Fruit fly (Drosophila melanogaster) whole organism, embryonic: ENCODE data around the gene Grip75.

Source experiments
- Bdp1 ChIP-seq: fragments of 200-800 bp; sonication (Bioruptor generic); optimal IDR thresholded peaks from 3 replicates; lab custom pipeline; 2016; ENCODE audit warnings: missing biosample characterization, missing genetic modification characterization
- CG11398 ChIP-seq: fragments of 200-800 bp; sonication (Bioruptor generic); optimal IDR thresholded peaks from 2 replicates; lab custom pipeline; 2016; ENCODE audit warnings: missing biosample characterization, missing genetic modification characterization
- CG13123 ChIP-seq: fragments of 200-800 bp; sonication (Bioruptor generic); optimal IDR thresholded peaks from 2 replicates; lab custom pipeline; 2016; ENCODE audit warnings: missing biosample characterization, missing genetic modification characterization
- CG14710 ChIP-seq: fragments of 200-800 bp; sonication (Bioruptor generic); optimal IDR thresholded peaks from 3 replicates; lab custom pipeline; 2019; ENCODE audit warnings: missing biosample characterization, mild to moderate bottlenecking, missing genetic modification characterization, moderate library complexity
- CG15011 ChIP-seq: fragments of 200-800 bp; sonication (Bioruptor generic); optimal IDR thresholded peaks from 3 replicates; lab custom pipeline; 2018; ENCODE audit warnings: missing biosample characterization, mild to moderate bottlenecking, missing genetic modification characterization
- CG15696 ChIP-seq: fragments of 200-800 bp; sonication (Bioruptor generic); optimal IDR thresholded peaks from 2 replicates; lab custom pipeline; 2019; ENCODE audit warnings: missing biosample characterization, mild to moderate bottlenecking, missing genetic modification characterization, moderate library complexity
- CG1603 ChIP-seq: fragments of 200-800 bp; sonication (Bioruptor generic); optimal IDR thresholded peaks from 2 replicates; lab custom pipeline; 2019; ENCODE audit warnings: missing biosample characterization, mild to moderate bottlenecking, missing genetic modification characterization, moderate library complexity
- CG2129 ChIP-seq: fragments of 200-800 bp; sonication (Bioruptor generic); IDR thresholded peaks from 2 replicates; pipeline ENCODE4 v1.3.6; 2022; ENCODE audit warnings: missing biosample characterization, missing genetic modification characterization; ENCODE audit not compliant: partially characterized antibody
- CG31388 ChIP-seq: fragments of 200-800 bp; sonication (Bioruptor generic); optimal IDR thresholded peaks from 2 replicates; lab custom pipeline; 2016; ENCODE audit warnings: missing biosample characterization, missing genetic modification characterization
- CG32772 ChIP-seq: fragments of 200-800 bp; sonication (Bioruptor generic); IDR thresholded peaks from 2 replicates; pipeline ENCODE4 v1.3.6; 2022; ENCODE audit warnings: missing biosample characterization, missing genetic modification characterization
- CG34224 ChIP-seq: fragments of 200-800 bp; sonication (Bioruptor generic); IDR thresholded peaks from 3 replicates; pipeline ENCODE4 v1.3.6; 2022; ENCODE audit warnings: missing biosample characterization, missing genetic modification characterization; ENCODE audit not compliant: partially characterized antibody
- CG42726 ChIP-seq: fragments of 200-800 bp; sonication (Bioruptor generic); IDR thresholded peaks from 2 replicates; pipeline ENCODE4 v1.3.6; 2022; ENCODE audit warnings: missing biosample characterization, missing genetic modification characterization; ENCODE audit not compliant: partially characterized antibody
- CG4282 ChIP-seq: fragments of 200-800 bp; sonication (Bioruptor generic); optimal IDR thresholded peaks from 2 replicates; lab custom pipeline; 2016; ENCODE audit warnings: missing biosample characterization, missing genetic modification characterization
- CG4617 ChIP-seq: fragments of 200-800 bp; sonication (Bioruptor generic); optimal IDR thresholded peaks from 3 replicates; lab custom pipeline; 2016; ENCODE audit warnings: missing biosample characterization, missing genetic modification characterization, borderline replicate concordance
- CG7963 ChIP-seq: fragments of 200-800 bp; sonication (Bioruptor generic); IDR thresholded peaks from 3 replicates; pipeline ENCODE4 v1.3.6; 2022; ENCODE audit warnings: missing biosample characterization, missing genetic modification characterization; ENCODE audit not compliant: partially characterized antibody
- CHES-1-like ChIP-seq: fragments of 200-800 bp; sonication (Bioruptor generic); optimal IDR thresholded peaks from 2 replicates; lab custom pipeline; 2016; ENCODE audit warnings: missing biosample characterization, missing genetic modification characterization
- D19A ChIP-seq: fragments of 200-800 bp; optimal IDR thresholded peaks from 3 replicates; lab custom pipeline; 2019; ENCODE audit warnings: missing biosample characterization, mild to moderate bottlenecking, missing genetic modification characterization, moderate library complexity
- Doc3 ChIP-seq: fragments of 200-800 bp; sonication (Bioruptor generic); IDR thresholded peaks from 3 replicates; pipeline ENCODE4 v1.3.6; 2022; ENCODE audit warnings: missing biosample characterization, missing genetic modification characterization; ENCODE audit not compliant: partially characterized antibody
- Dref ChIP-seq: fragments of 200-800 bp; sonication (Bioruptor generic); IDR thresholded peaks from 2 replicates; pipeline ENCODE4 v1.3.6; 2022; ENCODE audit warnings: missing biosample characterization, missing genetic modification characterization
- E2f1 ChIP-seq: fragments of 200-800 bp; sonication (Bioruptor generic); IDR thresholded peaks from 2 replicates; pipeline ENCODE4 v1.3.6; 2022; ENCODE audit warnings: missing biosample characterization, missing genetic modification characterization
- GATAe ChIP-seq: fragments of 200-800 bp; sonication (Bioruptor generic); conservative IDR thresholded peaks from 2 replicates; pipeline ENCODE4 v1.3.6; 2022; ENCODE audit warnings: missing biosample characterization, missing genetic modification characterization
- Lhr ChIP-seq: fragments of 200-800 bp; sonication (Bioruptor generic); optimal IDR thresholded peaks from 3 replicates; lab custom pipeline; 2017; ENCODE audit warnings: mild to moderate bottlenecking, missing biosample characterization, missing genetic modification reagents, missing genetic modification characterization
- MBD-R2 ChIP-seq: fragments of 200-800 bp; sonication (Bioruptor generic); IDR thresholded peaks from 2 replicates; pipeline ENCODE4 v1.3.6; 2022; ENCODE audit warnings: missing biosample characterization, missing genetic modification characterization
- MESR4 ChIP-seq: fragments of 200-800 bp; sonication (Bioruptor generic); optimal IDR thresholded peaks from 2 replicates; lab custom pipeline; 2018; ENCODE audit warnings: missing biosample characterization, mild to moderate bottlenecking, missing genetic modification characterization, moderate library complexity
- Med ChIP-seq: fragments of 200-800 bp; sonication (Bioruptor generic); peaks from one replicate; lab custom pipeline; 2016; ENCODE audit warnings: missing biosample characterization, missing genetic modification characterization, mild to moderate bottlenecking, inconsistent platforms, moderate library complexity
- NC2β ChIP-seq: fragments of 200-800 bp; sonication (Bioruptor generic); optimal IDR thresholded peaks from 2 replicates; lab custom pipeline; 2016; ENCODE audit warnings: missing biosample characterization, missing genetic modification characterization
- Scr ChIP-seq: fragments of 200-800 bp; sonication (Bioruptor generic); IDR thresholded peaks from 2 replicates; pipeline ENCODE4 v1.3.6; 2022; ENCODE audit warnings: missing biosample characterization, missing genetic modification characterization; ENCODE audit not compliant: partially characterized antibody
- Sin3A ChIP-seq: fragments of >200 bp; optimal IDR thresholded peaks from 2 replicates; lab custom pipeline; 2018
- btn ChIP-seq: fragments of 200-800 bp; sonication (Bioruptor generic); optimal IDR thresholded peaks from 2 replicates; lab custom pipeline; 2016; ENCODE audit warnings: missing biosample characterization, missing genetic modification characterization
- crp ChIP-seq, 2 experiments: fragments of 200-800 bp; sonication (Bioruptor generic); optimal IDR thresholded peaks; 2 replicates in 1 of 2; 3 replicates in 1 of 2; lab custom pipeline; 2017; ENCODE audit warnings: missing biosample characterization in 2 of 2, missing genetic modification characterization in 2 of 2, mild to moderate bottlenecking in 1 of 2, moderate library complexity in 1 of 2
- dmrt11E ChIP-seq: fragments of 200-800 bp; sonication (Bioruptor generic); optimal IDR thresholded peaks from 3 replicates; lab custom pipeline; 2018; ENCODE audit warnings: missing biosample characterization, mild to moderate bottlenecking, missing genetic modification characterization, moderate library complexity
- emc ChIP-seq: fragments of 200-800 bp; sonication (Bioruptor generic); optimal IDR thresholded peaks from 2 replicates; lab custom pipeline; 2016; ENCODE audit warnings: missing biosample characterization, missing genetic modification characterization
- ewg ChIP-seq: fragments of 200-800 bp; sonication (Bioruptor generic); optimal IDR thresholded peaks from 3 replicates; lab custom pipeline; 2017; ENCODE audit warnings: mild to moderate bottlenecking, missing biosample characterization, missing genetic modification reagents, missing genetic modification characterization
- gem ChIP-seq: fragments of 200-800 bp; sonication (Bioruptor generic); optimal IDR thresholded peaks from 2 replicates; lab custom pipeline; 2019; ENCODE audit warnings: missing biosample characterization, mild to moderate bottlenecking, missing genetic modification characterization, moderate library complexity
- hbn ChIP-seq: fragments of 200-800 bp; sonication (Bioruptor generic); IDR thresholded peaks from 2 replicates; pipeline ENCODE4 v1.3.6; 2022; ENCODE audit warnings: missing biosample characterization, missing genetic modification characterization; ENCODE audit not compliant: partially characterized antibody
- hkb ChIP-seq, 2 experiments: fragments of 200-800 bp in 1 of 2; fragments of >200 bp in 1 of 2; sonication (Bioruptor generic) in 1 of 2; IDR thresholded peaks in 1 of 2; optimal IDR thresholded peaks in 1 of 2; 2 replicates each; pipeline versions ENCODE4 v1.3.6 to Lab custom; 2017 to 2022; ENCODE audit warnings: missing biosample characterization in 1 of 2, missing genetic modification characterization in 1 of 2
- inv ChIP-seq: fragments of 200-800 bp; sonication (Bioruptor generic); IDR thresholded peaks from 2 replicates; pipeline ENCODE4 v1.3.6; 2022; ENCODE audit warnings: missing biosample characterization, missing genetic modification characterization; ENCODE audit not compliant: partially characterized antibody
- jigr1 ChIP-seq: fragments of 200-800 bp; sonication (Bioruptor generic); IDR thresholded peaks from 3 replicates; pipeline ENCODE4 v1.3.6; 2022; ENCODE audit warnings: missing biosample characterization, missing genetic modification characterization
- onecut ChIP-seq: fragments of 200-800 bp; sonication (Bioruptor generic); IDR thresholded peaks from 2 replicates; pipeline ENCODE4 v1.3.6; 2022; ENCODE audit warnings: missing biosample characterization, missing genetic modification characterization
- pros ChIP-seq: fragments of 200-800 bp; sonication (Bioruptor generic); optimal IDR thresholded peaks from 3 replicates; lab custom pipeline; 2019; ENCODE audit warnings: missing biosample characterization, mild to moderate bottlenecking, missing genetic modification characterization, moderate library complexity
- row ChIP-seq: fragments of 200-800 bp; sonication (Bioruptor generic); IDR thresholded peaks from 3 replicates; pipeline ENCODE4 v1.3.6; 2022; ENCODE audit warnings: missing biosample characterization, missing genetic modification characterization
- scrt ChIP-seq: fragments of 200-800 bp; sonication (Bioruptor generic); optimal IDR thresholded peaks from 2 replicates; lab custom pipeline; 2018; ENCODE audit warnings: missing biosample characterization, mild to moderate bottlenecking, missing genetic modification characterization, moderate library complexity
- sens ChIP-seq: fragments of 200-800 bp; sonication (Bioruptor generic); peaks from one replicate; lab custom pipeline; 2016; ENCODE audit warnings: missing biosample characterization, missing genetic modification characterization
- sens-2 ChIP-seq: fragments of 200-800 bp; sonication (Bioruptor generic); IDR thresholded peaks from 2 replicates; pipeline ENCODE4 v1.3.6; 2022; ENCODE audit warnings: missing biosample characterization, missing genetic modification characterization
- tap ChIP-seq: fragments of 200-800 bp; optimal IDR thresholded peaks from 3 replicates; lab custom pipeline; 2019; ENCODE audit warnings: missing biosample characterization, mild to moderate bottlenecking, missing genetic modification characterization, moderate library complexity
- vnd ChIP-seq: fragments of 200-800 bp; sonication (Bioruptor generic); IDR thresholded peaks from 3 replicates; pipeline ENCODE4 v1.3.6; 2022; ENCODE audit warnings: missing biosample characterization, missing genetic modification characterization; ENCODE audit not compliant: partially characterized antibody
- wek ChIP-seq: fragments of 200-800 bp; sonication (Bioruptor generic); optimal IDR thresholded peaks from 3 replicates; lab custom pipeline; 2018; ENCODE audit warnings: missing biosample characterization, mild to moderate bottlenecking, missing genetic modification characterization, moderate library complexity
- zen2 ChIP-seq: fragments of 200-800 bp; sonication (Bioruptor generic); IDR thresholded peaks from 3 replicates; pipeline ENCODE4 v1.3.6; 2022; ENCODE audit warnings: missing biosample characterization, missing genetic modification characterization; ENCODE audit not compliant: partially characterized antibody

Gene Grip75

DNA sequence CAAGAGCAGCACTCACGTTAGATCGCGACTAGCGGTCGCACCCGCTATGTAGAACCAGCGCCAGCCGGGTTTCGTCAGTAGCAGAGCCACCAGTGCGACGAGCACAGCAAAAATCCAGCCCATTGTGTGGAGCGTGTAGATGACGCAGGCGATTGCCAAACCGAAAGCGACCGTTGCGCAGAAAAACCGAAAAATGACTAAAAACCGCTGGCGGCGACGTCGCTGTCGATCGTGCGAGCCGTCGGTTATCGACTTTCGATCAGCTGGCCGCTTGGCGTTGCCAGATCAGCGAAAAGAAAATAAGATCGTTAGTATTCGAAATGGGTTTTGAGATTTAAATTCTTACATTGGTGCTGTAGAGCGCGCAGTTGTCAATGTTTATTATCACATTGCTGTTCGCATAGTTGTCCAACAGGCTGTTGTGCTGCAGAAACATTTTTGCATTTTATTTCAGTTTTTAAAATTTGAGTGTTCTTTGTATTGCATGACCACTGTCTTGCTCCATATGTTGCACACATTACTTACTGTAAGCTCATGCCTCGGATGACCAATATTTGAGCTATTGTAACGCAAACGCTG, 33.5 kb downstream of the Grip75 start (continued):
- TF ChIP-seq onecut (no peak), MESR4 (GFP tag; lab: Kevin White, UChicago) (peak; percentile 22), CG15011 (GFP tag; lab: Kevin White, UChicago) (no peak), CG1603 (tag; lab: Kevin White, UChicago) (peak; percentile 40), dmrt11E (tag; lab: Kevin White, UChicago) (no peak), emc (GFP tag; lab: Kevin White, UChicago) (no peak), CHES-1-like (GFP tag; lab: Kevin White, UChicago) (no peak), jigr1 (GFP tag; lab: Robert Waterston, UW) (no peak), tap (no peak), CG14710 (peak; percentile 38), CG7963 (GFP tag; lab: Robert Waterston, UW) (no peak), pros (GFP tag; lab: Kevin White, UChicago) (no peak), btn (GFP tag; lab: Kevin White, UChicago) (no peak), sens-2 (no peak), E2f1 (GFP tag; lab: Robert Waterston, UW) (no peak; the same call in none of the 2 replicates), CG31388 (GFP tag; lab: Kevin White, UChicago) (peak; percentile 7), CG13123 (GFP tag; lab: Kevin White, UChicago) (no peak), GATAe (GFP tag; lab: Robert Waterston, UW) (no peak), wek (GFP tag; lab: Kevin White, UChicago) (peak; percentile 35)

DNA sequence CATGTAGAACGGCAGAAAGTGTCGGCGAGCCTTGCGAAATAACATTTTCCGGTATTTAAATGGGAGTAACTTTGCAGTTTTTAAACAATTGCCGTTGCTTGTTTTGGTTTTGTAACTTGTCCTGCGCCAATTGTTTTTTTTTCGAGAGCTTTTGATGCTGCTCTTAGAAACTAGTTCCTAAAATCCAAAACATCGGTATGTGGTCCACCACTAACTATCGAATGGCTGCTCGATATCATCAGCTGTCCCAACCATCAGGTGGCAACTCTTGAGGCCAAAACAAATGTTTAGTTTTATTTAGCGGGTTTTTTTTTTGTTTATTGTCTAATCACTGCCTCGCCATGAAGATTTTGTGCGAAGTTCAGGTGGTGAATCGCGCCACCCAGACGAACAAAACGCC, 34.0 kb downstream of the Grip75 start, which contains the start of the genes Fatp1 and Lrr47:
Gene Fatp1, minus strand, starts transcription at position 134 of the 400 bp plus-strand sequence.
Gene Lrr47, plus strand, starts transcription at position 251 of the 400 bp plus-strand sequence.
- no peak for TF ChIP-seq CG15696 (tag; lab: Kevin White, UChicago)
- TF ChIP-seq zen2 (GFP tag; lab: Robert Waterston, UW): peak; percentile 68; the same call in 2 of the 3 replicates
- TF ChIP-seq inv: peak; percentile 87
- TF ChIP-seq hbn (GFP tag; lab: Robert Waterston, UW): peak; percentile 85
- peak; percentile 21 for TF ChIP-seq NC2β (GFP tag; lab: Kevin White, UChicago)
- peak; percentile 54 for TF ChIP-seq ewg (GFP tag; lab: Kevin White, UChicago)
- TF ChIP-seq Doc3 (GFP tag; lab: Robert Waterston, UW): peak; percentile 76
- TF ChIP-seq Scr (GFP tag; lab: Robert Waterston, UW): peak; percentile 88
- TF ChIP-seq crp (GFP tag; optimal IDR thresholded peaks at IDR 0.05; lab: Kevin White, UChicago): peak in 1 of 2 experiments; percentile 92
- peak; percentile 77 for TF ChIP-seq CG34224 (GFP tag; lab: Robert Waterston, UW)
- TF ChIP-seq Med (GFP tag; lab: Kevin White, UChicago): peak; percentile 59
- no peak for TF ChIP-seq D19A (tag; lab: Kevin White, UChicago)
- TF ChIP-seq row (GFP tag; lab: Robert Waterston, UW): peak; percentile 71
- TF ChIP-seq MBD-R2 (GFP tag; lab: Robert Waterston, UW): peak; percentile 89
- peak; percentile 78 for TF ChIP-seq Sin3A (lab: Kevin White, UChicago)
- TF ChIP-seq CG32772 (GFP tag; lab: Robert Waterston, UW): no peak
- TF ChIP-seq CG2129 (GFP tag; lab: Robert Waterston, UW): peak; percentile 71; the same call in 1 of the 2 replicates
- TF ChIP-seq sens: peak; percentile 39
- TF ChIP-seq CG4282: no peak
- TF ChIP-seq vnd (GFP tag; lab: Robert Waterston, UW): peak; percentile 78
- peak; percentile 35 for TF ChIP-seq CG4617 (GFP tag; lab: Kevin White, UChicago)
- no peak for TF ChIP-seq gem (tag; lab: Kevin White, UChicago)
- peak; percentile 52 for TF ChIP-seq Lhr (GFP tag; lab: Kevin White, UChicago)
- peak; percentile 4 for TF ChIP-seq CG1603 (tag; lab: Kevin White, UChicago)
- no peak for TF ChIP-seq Bdp1 (GFP tag; lab: Kevin White, UChicago)
- no peak for TF ChIP-seq hkb (optimal IDR thresholded peaks at IDR 0.05; lab: Kevin White, UChicago)
- TF ChIP-seq hkb (GFP tag; IDR thresholded peaks at IDR 0.05; lab: Robert Waterston, UW): no peak
- TF ChIP-seq Dref: peak; percentile 56
- TF ChIP-seq CG11398 (GFP tag; lab: Kevin White, UChicago): peak; percentile 23
- peak; percentile 81 for TF ChIP-seq CG42726 (GFP tag; lab: Robert Waterston, UW)
- TF ChIP-seq scrt (GFP tag; lab: Kevin White, UChicago): peak; percentile 20
